Fruit fly (Drosophila melanogaster) whole organism: ENCODE results near the gene tim.
A peak's percentile ranks its signal among the peaks of the same experiment; 100 is the strongest.

ENCODE experiments used
- CG8478 ChIP-seq: fragments of >200 bp; optimal IDR thresholded peaks from 2 replicates; lab custom pipeline; 2018; ENCODE audit warnings: inconsistent platforms
- Dll ChIP-seq: fragments of >200 bp; optimal IDR thresholded peaks from 2 replicates; lab custom pipeline; 2017
- EcR ChIP-seq, 2 experiments: fragments of >200 bp; optimal IDR thresholded peaks; 2 replicates each; lab custom pipeline; 2017; ENCODE audit warnings: missing biosample characterization in 2 of 2, missing genetic modification characterization in 2 of 2, missing genetic modification reagents in 2 of 2
- pan ChIP-seq: fragments of >200 bp; optimal IDR thresholded peaks from 2 replicates; lab custom pipeline; 2017
- usp ChIP-seq: fragments of >200 bp; optimal IDR thresholded peaks from 2 replicates; lab custom pipeline; 2017; ENCODE audit warnings: missing biosample characterization, missing genetic modification characterization, mixed read lengths

DNA sequence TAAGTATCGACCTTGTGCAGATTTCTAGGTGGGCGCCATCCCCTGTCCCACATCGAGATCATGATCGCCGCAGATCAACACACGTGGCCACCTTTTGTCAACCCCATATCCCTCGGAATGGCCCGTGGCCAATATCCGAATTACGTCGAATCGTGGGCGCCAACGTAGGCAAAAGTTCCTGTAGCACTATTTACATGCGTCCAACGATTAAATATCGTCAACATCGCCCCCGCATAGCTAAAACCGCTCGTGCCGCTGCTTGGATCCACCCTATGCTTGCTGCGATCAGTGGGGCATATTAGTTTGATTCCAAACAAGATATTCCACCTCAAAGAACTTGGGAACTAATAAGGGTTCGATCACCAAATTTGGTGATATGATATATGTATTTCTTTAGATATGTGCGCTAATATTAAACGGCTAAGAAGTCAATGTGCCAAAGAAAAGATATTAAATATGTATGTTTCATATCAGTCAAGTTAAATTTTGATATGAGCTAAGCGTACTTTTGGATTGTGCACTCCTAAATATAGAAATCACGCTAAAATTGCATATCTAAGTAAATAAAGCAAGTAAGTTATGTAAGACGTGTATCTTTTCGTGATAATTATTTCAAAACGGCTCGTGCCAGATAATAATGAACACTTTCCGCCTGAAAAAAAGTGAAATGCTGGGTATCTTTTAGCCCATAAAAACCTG is 30.7 kb downstream of the tim start:
- no peak for TF ChIP-seq Dll (lab: Kevin White, UChicago)
- no peak for TF ChIP-seq CG8478 (lab: Kevin White, UChicago)
- no peak for TF ChIP-seq EcR (GFP tag; optimal IDR thresholded peaks at IDR 0.05; lab: Kevin White, UChicago)
- no peak for TF ChIP-seq usp
- TF ChIP-seq pan, result peak; percentile 85
